Worm (Caenorhabditis elegans) whole organism, early embryonic: ENCODE results near the gene mrpl-18.

Source experiments
- B0310.2 ChIP-seq: sonication (generic microtip); optimal IDR thresholded peaks from 2 replicates; lab custom pipeline; 2016; ENCODE audit warnings: mild to moderate bottlenecking, missing genetic modification characterization, missing compliant biosample characterization
- ama-1 ChIP-seq: fragments of 150-350 bp; optimal IDR thresholded peaks from 2 replicates; lab custom pipeline; 2014
- ceh-13 ChIP-seq: fragments of 200-800 bp; sonication (Bioruptor generic); optimal IDR thresholded peaks from 2 replicates; lab custom pipeline; 2018; ENCODE audit warnings: mild to moderate bottlenecking, missing genetic modification characterization, missing compliant biosample characterization
- ets-7 ChIP-seq: sonication (generic microtip); optimal IDR thresholded peaks from 2 replicates; lab custom pipeline; 2016; ENCODE audit warnings: missing genotype, missing genetic modification characterization, missing compliant biosample characterization
- hmbx-1 ChIP-seq: sonication (generic microtip); optimal IDR thresholded peaks from 2 replicates; lab custom pipeline; 2016; ENCODE audit warnings: mild to moderate bottlenecking, missing genetic modification characterization, missing compliant biosample characterization
- tbx-11 ChIP-seq: fragments of 200-800 bp; sonication (Bioruptor generic); IDR thresholded peaks from 2 replicates; pipeline ENCODE4 v1.3.6; 2022; ENCODE audit warnings: missing genetic modification characterization, missing compliant biosample characterization
- tbx-37 ChIP-seq: fragments of 200-800 bp; sonication (Bioruptor generic); conservative IDR thresholded peaks from 2 replicates; pipeline ENCODE4 v1.3.6; 2022; ENCODE audit warnings: missing genetic modification reagents, missing genetic modification characterization, missing compliant biosample characterization

DNA sequence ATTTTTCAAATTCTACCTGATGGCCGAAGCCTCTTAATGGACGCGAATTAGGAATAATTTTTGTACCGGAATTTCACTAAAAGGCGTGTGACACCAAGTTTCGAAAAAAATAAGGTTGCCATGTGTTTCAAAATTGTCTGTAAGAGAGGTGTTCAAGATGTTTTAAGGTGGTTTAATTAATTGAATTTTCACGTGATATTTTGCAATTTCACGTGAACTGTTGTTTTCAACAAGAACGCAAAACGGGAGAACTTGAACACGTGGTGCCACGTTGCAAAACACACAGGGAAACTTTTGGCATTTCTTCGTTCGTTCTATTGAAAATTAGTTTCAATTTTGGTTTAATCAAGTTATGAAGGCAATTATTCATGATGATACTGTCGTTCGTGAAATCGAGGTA, 36.8 kb downstream of the mrpl-18 start, which contains the start of gene spc-2:
- TF ChIP-seq B0310.2 (tag; lab: Kevin White, UChicago) (no peak), tbx-11 (GFP tag; lab: Robert Waterston, UW) (no peak), ama-1 (lab: Kevin White, UChicago) (no peak), hmbx-1 (tag; lab: Kevin White, UChicago) (no peak), tbx-37 (no peak), ets-7 (no peak), ceh-13 (GFP tag; lab: Kevin White, UChicago) (no peak)
